Worm (Caenorhabditis elegans) whole organism, L4 larva: ENCODE results near the gene pgp-4.
A peak's percentile ranks its signal among the peaks of the same experiment; 100 is the strongest.

Experiments
- F26F4.8 ChIP-seq: fragments of 200-800 bp; sonication (Bioruptor generic); conservative IDR thresholded peaks from 2 replicates; pipeline ENCODE4 v1.3.6; 2022; ENCODE audit warnings: missing genetic modification characterization, missing compliant biosample characterization
- Y48G9A.11 ChIP-seq: fragments of 200-800 bp; sonication (Bioruptor generic); IDR thresholded peaks from 2 replicates; pipeline ENCODE4 v1.3.6; 2022; ENCODE audit warnings: missing genetic modification reagents, missing genetic modification characterization, missing compliant biosample characterization
- ZK546.5 ChIP-seq, 2 experiments: sonication (generic microtip); optimal IDR thresholded peaks; 2 replicates each; lab custom pipeline; 2017; ENCODE audit warnings: missing biosample characterization in 2 of 2, missing genetic modification characterization in 2 of 2
- aha-1 ChIP-seq: fragments of 150-350 bp; peaks from one replicate; lab custom pipeline; 2014; ENCODE audit warnings: missing biosample characterization, missing genetic modification characterization
- ceh-44 ChIP-seq: fragments of 200-800 bp; sonication (Bioruptor generic); IDR thresholded peaks from 2 replicates; pipeline ENCODE4 v1.3.6; 2022; ENCODE audit warnings: missing genetic modification reagents, missing genetic modification characterization, missing compliant biosample characterization
- cey-2 ChIP-seq: sonication (generic microtip); optimal IDR thresholded peaks from 3 replicates; lab custom pipeline; 2017; ENCODE audit warnings: missing genetic modification characterization, mild to moderate bottlenecking, missing compliant biosample characterization, antibody characterized with exemption, borderline replicate concordance; ENCODE audit not compliant: insufficient read depth
- ctbp-1 ChIP-seq: fragments of 200-800 bp; sonication (Bioruptor generic); IDR thresholded peaks from 2 replicates; pipeline ENCODE4 v1.3.6; 2022; ENCODE audit warnings: missing genetic modification reagents, missing genetic modification characterization, missing compliant biosample characterization
- daf-16 ChIP-seq, 3 experiments: sonication (generic microtip); optimal IDR thresholded peaks; 2 replicates each; lab custom pipeline; 2016 to 2017; ENCODE audit warnings: missing genetic modification characterization in 3 of 3, missing genetic modification reagents in 3 of 3, mild to moderate bottlenecking in 2 of 3, missing compliant biosample characterization in 2 of 3, missing biosample characterization in 1 of 3, moderate library complexity in 1 of 3
- dmd-6 ChIP-seq: fragments of 200-800 bp; sonication (Bioruptor generic); IDR thresholded peaks from 2 replicates; pipeline ENCODE4 v1.3.6; 2022; ENCODE audit warnings: missing genetic modification reagents, missing genetic modification characterization, missing compliant biosample characterization
- dmd-8 ChIP-seq: fragments of 200-800 bp; sonication (Bioruptor generic); IDR thresholded peaks from 2 replicates; pipeline ENCODE4 v1.3.6; 2022; ENCODE audit warnings: missing genetic modification characterization, missing compliant biosample characterization
- dpl-1 ChIP-seq: fragments of 150-350 bp; optimal IDR thresholded peaks from 2 replicates; lab custom pipeline; 2014; ENCODE audit warnings: missing biosample characterization, missing genetic modification reagents, missing genetic modification characterization
- dve-1 ChIP-seq: sonication (generic microtip); optimal IDR thresholded peaks from 2 replicates; lab custom pipeline; 2017; ENCODE audit warnings: antibody characterized with exemption, mild to moderate bottlenecking, missing genetic modification characterization, missing compliant biosample characterization; ENCODE audit not compliant: insufficient read depth
- egl-43 ChIP-seq: fragments of 200-800 bp; sonication (Bioruptor generic); IDR thresholded peaks from 2 replicates; pipeline ENCODE4 v1.3.6; 2022; ENCODE audit warnings: missing genetic modification reagents, missing genetic modification characterization, missing compliant biosample characterization
- fos-1 ChIP-seq: fragments of 150-350 bp; optimal IDR thresholded peaks from 2 replicates; lab custom pipeline; 2014; ENCODE audit warnings: missing biosample characterization, missing genetic modification characterization
- hlh-11 ChIP-seq: fragments of 200-800 bp; sonication (Bioruptor generic); optimal IDR thresholded peaks from 2 replicates; lab custom pipeline; 2018; ENCODE audit warnings: mild to moderate bottlenecking, missing genetic modification characterization, missing compliant biosample characterization
- hmg-1.1 ChIP-seq: fragments of 200-800 bp; sonication (Bioruptor generic); IDR thresholded peaks from 2 replicates; pipeline ENCODE4 v1.3.6; 2022; ENCODE audit warnings: missing genetic modification reagents, missing genetic modification characterization, missing compliant biosample characterization
- lim-7 ChIP-seq: fragments of 200-800 bp; sonication (Bioruptor generic); IDR thresholded peaks from 2 replicates; pipeline ENCODE4 v1.3.6; 2022; ENCODE audit warnings: missing genetic modification characterization, missing compliant biosample characterization
- lin-38 ChIP-seq: fragments of 200-800 bp; sonication (Bioruptor generic); IDR thresholded peaks from 2 replicates; pipeline ENCODE4 v1.3.6; 2022; ENCODE audit warnings: missing genetic modification reagents, missing genetic modification characterization, missing compliant biosample characterization
- madf-5 ChIP-seq, 2 experiments: fragments of 200-800 bp; sonication (Bioruptor generic); IDR thresholded peaks; 2 replicates each; pipeline ENCODE4 v1.3.6; 2022; ENCODE audit warnings: missing compliant biosample characterization in 2 of 2, missing genetic modification characterization in 2 of 2
- madf-9 ChIP-seq: fragments of 200-800 bp; sonication (Bioruptor generic); conservative IDR thresholded peaks from 2 replicates; pipeline ENCODE4 v1.3.6; 2022; ENCODE audit warnings: missing genetic modification reagents, missing genetic modification characterization, missing compliant biosample characterization
- mdl-1 ChIP-seq, 2 experiments: fragments of 150-350 bp in 1 of 2; sonication (generic microtip) in 1 of 2; optimal IDR thresholded peaks; 2 replicates each; lab custom pipeline; 2014 to 2017; ENCODE audit warnings: missing biosample characterization in 2 of 2, missing genetic modification characterization in 2 of 2
- mxl-2 ChIP-seq: fragments of 200-800 bp; sonication (Bioruptor generic); conservative IDR thresholded peaks from 2 replicates; pipeline ENCODE4 v1.3.6; 2022; ENCODE audit warnings: missing genetic modification reagents, missing genetic modification characterization, missing compliant biosample characterization
- nhr-10 ChIP-seq: fragments of 150-350 bp; optimal IDR thresholded peaks from 2 replicates; lab custom pipeline; 2014; ENCODE audit warnings: missing biosample characterization, missing genetic modification characterization
- nhr-111 ChIP-seq: fragments of 200-800 bp; sonication (Bioruptor generic); optimal IDR thresholded peaks from 2 replicates; lab custom pipeline; 2018; ENCODE audit warnings: mild to moderate bottlenecking, missing genetic modification characterization, missing compliant biosample characterization
- nhr-237 ChIP-seq: sonication (generic microtip); optimal IDR thresholded peaks from 2 replicates; lab custom pipeline; 2017; ENCODE audit warnings: missing biosample characterization, missing genetic modification characterization
- nhr-28 ChIP-seq: fragments of 150-350 bp; optimal IDR thresholded peaks from 2 replicates; lab custom pipeline; 2014; ENCODE audit warnings: missing biosample characterization, missing genetic modification characterization
- nhr-48 ChIP-seq: sonication (generic microtip); optimal IDR thresholded peaks from 2 replicates; lab custom pipeline; 2016; ENCODE audit warnings: mild to moderate bottlenecking, missing genetic modification characterization, missing compliant biosample characterization
- nhr-6 ChIP-seq: fragments of 150-350 bp; optimal IDR thresholded peaks from 2 replicates; lab custom pipeline; 2014; ENCODE audit warnings: missing biosample characterization, missing genetic modification characterization
- nhr-77 ChIP-seq: fragments of 150-350 bp; optimal IDR thresholded peaks from 2 replicates; lab custom pipeline; 2014; ENCODE audit warnings: missing biosample characterization, missing genetic modification characterization
- rbr-2 ChIP-seq: sonication (generic microtip); optimal IDR thresholded peaks from 2 replicates; lab custom pipeline; 2016; ENCODE audit warnings: missing genotype, missing genetic modification characterization, missing compliant biosample characterization
- set-16 ChIP-seq: fragments of 200-800 bp; sonication (Bioruptor generic); IDR thresholded peaks from 2 replicates; pipeline ENCODE4 v1.3.6; 2022; ENCODE audit warnings: missing genetic modification reagents, missing genetic modification characterization, missing compliant biosample characterization
- snpc-4 ChIP-seq: fragments of 150-350 bp; optimal IDR thresholded peaks from 2 replicates; lab custom pipeline; 2014; ENCODE audit warnings: missing biosample characterization, missing genetic modification characterization
- spr-3 ChIP-seq: fragments of 200-800 bp; sonication (Bioruptor generic); optimal IDR thresholded peaks from 2 replicates; lab custom pipeline; 2018; ENCODE audit warnings: mild to moderate bottlenecking, missing genetic modification characterization, missing compliant biosample characterization
- unc-130 ChIP-seq: sonication (generic microtip); optimal IDR thresholded peaks from 2 replicates; lab custom pipeline; 2016; ENCODE audit warnings: missing genetic modification reagents, missing genetic modification characterization, missing compliant biosample characterization
- vab-7 ChIP-seq: fragments of 200-800 bp; sonication (Bioruptor generic); IDR thresholded peaks from 2 replicates; pipeline ENCODE4 v1.3.6; 2022; ENCODE audit warnings: missing genetic modification reagents, missing genetic modification characterization, missing compliant biosample characterization
- zag-1 ChIP-seq: fragments of 150-350 bp; optimal IDR thresholded peaks from 2 replicates; lab custom pipeline; 2014; ENCODE audit warnings: missing biosample characterization, missing genetic modification characterization
- zfp-3 ChIP-seq: fragments of 200-800 bp; sonication (Bioruptor generic); conservative IDR thresholded peaks from 2 replicates; pipeline ENCODE4 v1.3.6; 2022; ENCODE audit warnings: missing genetic modification reagents, missing genetic modification characterization, missing compliant biosample characterization

Gene pgp-4

DNA sequence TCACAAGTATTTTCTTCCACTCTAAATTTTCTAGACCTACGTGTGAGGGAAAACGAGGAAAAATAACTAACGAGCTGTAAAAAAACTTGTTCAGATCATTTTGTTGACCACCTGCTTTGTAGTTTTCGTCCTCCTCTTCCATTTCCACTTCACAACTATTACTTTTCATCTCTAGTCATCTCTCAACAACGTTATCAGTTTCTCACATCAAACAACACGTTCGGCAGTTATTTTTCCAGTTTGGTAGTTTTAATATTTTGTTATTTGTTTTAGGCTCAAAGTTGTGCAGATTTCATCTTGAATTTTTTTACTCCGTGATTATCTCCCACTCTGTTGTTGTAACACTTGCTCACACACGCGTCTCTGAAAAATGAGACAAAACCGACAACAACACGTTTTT is 9.5 kb downstream of the pgp-4 start:
- TF ChIP-seq unc-130 (GFP tag; lab: Kevin White, UChicago) = no peak
- peak; percentile 49 for TF ChIP-seq aha-1 (tag; lab: Kevin White, UChicago)
- peak; percentile 11; the same call in 1 of the 2 replicates for TF ChIP-seq dmd-6 (GFP tag; lab: Robert Waterston, UW)
- peak; percentile 73 for TF ChIP-seq nhr-28 (tag; lab: Kevin White, UChicago)
- peak in 1 of 2 experiments; percentile 88 for TF ChIP-seq daf-16 (GFP tag; optimal IDR thresholded peaks at IDR 0.05; lab: Kevin White, UChicago)
- TF ChIP-seq daf-16 (tag; optimal IDR thresholded peaks at IDR 0.05; lab: Kevin White, UChicago) = peak; percentile 60
- TF ChIP-seq dve-1 = peak; percentile 20
- TF ChIP-seq, all 104 proteins: peak for 5

ce11 chrX:11367640-11368039 is 10.0 kb downstream of the pgp-4 start:
- TF ChIP-seq nhr-77 (no peak), nhr-6 (no peak), nhr-48 (tag; lab: Kevin White, UChicago) (no peak), set-16 (no peak), Y48G9A.11 (GFP tag; lab: Robert Waterston, UW) (no peak), madf-9 (no peak), mxl-2 (GFP tag; lab: Robert Waterston, UW) (no peak), hmg-1.1 (GFP tag; lab: Robert Waterston, UW) (peak; percentile 29; the same call in 1 of the 2 replicates), ctbp-1 (no peak; the same call in 1 of the 2 replicates)

ce11 chrX:11368417-11368816 is 10.8 kb downstream of the pgp-4 start, which contains the start of gene ttyh-1:
Gene ttyh-1, plus strand, starts transcription at chrX:11368717.
- no peak for TF ChIP-seq nhr-111 (GFP tag; lab: Kevin White, UChicago)
- TF ChIP-seq nhr-10 = no peak
- TF ChIP-seq aha-1 (tag; lab: Kevin White, UChicago) = no peak
- no peak for TF ChIP-seq snpc-4 (tag; lab: Kevin White, UChicago)

- TF ChIP-seq dmd-8 (GFP tag; lab: Robert Waterston, UW) (no peak), spr-3 (no peak), zfp-3 (no peak), ctbp-1 (no peak), nhr-77 (no peak), fos-1 (tag; lab: Kevin White, UChicago) (no peak), lin-38 (GFP tag; lab: Robert Waterston, UW) (no peak), cey-2 (tag; lab: Kevin White, UChicago) (no peak), ZK546.5 (tag; optimal IDR thresholded peaks at IDR 0.05; lab: Kevin White, UChicago) (no peak), ceh-44 (GFP tag; lab: Robert Waterston, UW) (no peak), F26F4.8 (no peak), daf-16 (GFP tag; optimal IDR thresholded peaks at IDR 0.05; lab: Kevin White, UChicago) (peak in 1 of 2 experiments; percentile 87), daf-16 (tag; optimal IDR thresholded peaks at IDR 0.05; lab: Kevin White, UChicago) (no peak), rbr-2 (tag; lab: Kevin White, UChicago) (no peak), nhr-237 (tag; lab: Kevin White, UChicago) (no peak), madf-5 (GFP tag; IDR thresholded peaks at IDR 0.05; lab: Robert Waterston, UW) (no peak), hmg-1.1 (GFP tag; lab: Robert Waterston, UW) (0 out of 2 replicates have a peak, but pooled peaks have one; percentile 13), lim-7 (GFP tag; lab: Robert Waterston, UW) (no peak), nhr-6 (no peak)
These were observed 11.2 kb downstream of the pgp-4 start for ce11 chrX:11368845-11369244.

ce11 chrX:11370090-11370489 is 12.5 kb downstream of the pgp-4 start:
- TF ChIP-seq hlh-11 (tag; lab: Kevin White, UChicago) (no peak), mdl-1 (tag; optimal IDR thresholded peaks at IDR 0.05; lab: Kevin White, UChicago) (no peak), vab-7 (no peak), dpl-1 (GFP tag; lab: Kevin White, UChicago) (no peak), dmd-6 (GFP tag; lab: Robert Waterston, UW) (peak; percentile 63; the same call in 1 of the 2 replicates), zag-1 (tag; lab: Kevin White, UChicago) (no peak), egl-43 (GFP tag; lab: Robert Waterston, UW) (no peak)
